Worm (Caenorhabditis elegans): ENCODE data around the gene dac-1.

dac-1 gene

DNA sequence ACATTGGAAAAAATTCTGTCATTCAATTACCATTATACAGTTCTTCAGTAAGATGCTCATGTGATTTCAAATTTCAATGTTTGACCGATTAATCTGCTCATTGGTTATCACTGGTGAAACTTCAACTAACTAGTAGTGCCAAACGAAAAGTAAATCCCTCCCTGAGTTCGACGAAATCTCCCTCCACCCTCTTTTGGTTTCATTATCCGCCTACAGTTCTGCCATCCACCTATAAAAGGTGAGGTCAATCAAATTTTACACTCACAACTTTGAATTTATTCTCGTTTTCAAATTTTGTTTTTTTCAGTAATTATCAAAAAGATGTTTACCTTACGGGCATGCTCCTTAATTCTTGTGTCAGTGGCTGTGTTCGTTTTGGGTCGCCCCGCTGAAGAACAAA, 26.7 kb downstream of the dac-1 start, which contains the start of gene far-8:
far-8 (plus strand) TSS at position 301 of the 400 bp plus-strand sequence.
- TF ChIP-seq T22C8.4 (GFP tag; IDR thresholded peaks at IDR 0.05): no peak
- TF ChIP-seq ztf-29 (GFP tag; IDR thresholded peaks at IDR 0.05): no peak
- no peak for TF ChIP-seq tab-1 (GFP tag; IDR thresholded peaks at IDR 0.05)
- no peak for TF ChIP-seq flt-1 (GFP tag; IDR thresholded peaks at IDR 0.05)
- TF ChIP-seq cog-1 (tag; optimal IDR thresholded peaks at IDR 0.05): no peak
- TF ChIP-seq ztf-23 (GFP tag; IDR thresholded peaks at IDR 0.05): no peak

DNA sequence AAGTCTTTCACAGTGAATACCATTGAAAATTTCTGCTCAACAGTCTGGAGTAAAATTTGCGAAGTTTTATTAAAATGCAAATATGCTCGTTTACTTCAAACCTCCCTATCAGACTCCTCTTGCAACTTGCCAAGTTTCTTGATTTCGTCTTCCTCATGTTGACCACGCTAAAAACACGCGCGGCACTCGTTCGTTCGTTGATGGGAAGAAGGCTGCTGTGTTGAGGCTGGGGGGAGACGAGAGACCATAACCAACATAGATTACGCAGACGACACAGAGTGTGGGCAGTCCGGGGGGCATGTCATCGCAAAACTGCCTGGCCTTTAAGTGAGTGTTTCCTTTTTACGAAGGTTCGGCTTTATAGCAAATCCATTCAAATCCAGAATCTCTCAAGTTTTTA, 28.1 kb downstream of the dac-1 start:
- TF ChIP-seq flt-1 (GFP tag; IDR thresholded peaks at IDR 0.05): no peak
- TF ChIP-seq klf-2 (GFP tag; conservative IDR thresholded peaks at IDR 0.05): no peak
- TF ChIP-seq med-1 (GFP tag; optimal IDR thresholded peaks at IDR 0.05; ENCODE audit: insufficient read depth): no peak
- no peak for TF ChIP-seq cog-1 (tag; optimal IDR thresholded peaks at IDR 0.05)
- TF ChIP-seq tab-1 (GFP tag; IDR thresholded peaks at IDR 0.05): no peak
- TF ChIP-seq ztf-23 (GFP tag; IDR thresholded peaks at IDR 0.05): no peak
- TF ChIP-seq ref-1 (GFP tag; conservative IDR thresholded peaks at IDR 0.05): no peak

DNA sequence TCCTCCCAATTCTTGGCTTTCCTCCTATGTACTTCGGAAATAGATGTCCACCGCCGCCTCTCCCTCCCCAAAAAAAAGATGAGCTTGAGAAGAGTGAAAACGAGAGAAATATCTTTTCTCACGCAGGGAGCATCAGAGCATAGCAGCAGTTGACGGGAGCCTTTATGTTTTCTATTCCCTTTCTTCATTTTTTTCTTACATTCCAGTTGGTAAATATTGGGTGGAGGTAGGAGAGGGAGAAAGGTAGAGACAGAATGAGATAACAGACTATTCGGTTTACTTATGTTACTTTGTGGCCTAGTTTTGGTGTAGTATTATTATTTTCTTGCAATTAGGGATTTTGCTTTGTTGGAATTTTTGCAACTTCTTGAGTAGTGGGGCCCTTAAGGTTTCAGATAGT, 28.6 kb downstream of the dac-1 start:
- no peak for TF ChIP-seq tab-1 (GFP tag; IDR thresholded peaks at IDR 0.05)
- TF ChIP-seq flt-1 (GFP tag; IDR thresholded peaks at IDR 0.05): no peak
- no peak for TF ChIP-seq klf-2 (GFP tag; conservative IDR thresholded peaks at IDR 0.05)
- no peak for TF ChIP-seq T22C8.4 (GFP tag; IDR thresholded peaks at IDR 0.05)
- no peak for TF ChIP-seq ztf-23 (GFP tag; IDR thresholded peaks at IDR 0.05)
- no peak for TF ChIP-seq cog-1 (tag; optimal IDR thresholded peaks at IDR 0.05)
- no peak for TF ChIP-seq ztf-29 (GFP tag; IDR thresholded peaks at IDR 0.05)
- TF ChIP-seq med-1 (GFP tag; optimal IDR thresholded peaks at IDR 0.05; ENCODE audit: insufficient read depth): no peak
- TF ChIP-seq ref-1 (GFP tag; conservative IDR thresholded peaks at IDR 0.05): no peak

DNA sequence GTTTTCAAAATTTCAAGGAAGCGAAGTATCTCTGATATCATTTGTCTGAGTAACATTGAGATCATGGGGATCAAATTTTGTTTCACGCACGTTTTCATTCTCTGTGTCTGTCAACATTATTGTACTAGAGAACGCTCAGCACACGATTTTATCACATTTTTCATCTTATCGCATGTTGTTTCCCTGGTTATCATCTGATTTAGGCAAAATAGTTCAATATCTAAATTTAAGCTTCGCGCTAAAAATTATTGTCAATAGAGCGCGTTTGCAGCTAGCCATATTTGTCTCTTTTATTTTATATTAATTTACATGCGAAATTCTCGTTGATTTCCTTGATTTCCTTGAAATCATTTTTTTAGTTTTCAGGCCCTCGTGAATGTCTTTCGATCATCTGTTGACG, 29.5 kb downstream of the dac-1 start, which contains the start of gene K02F3.2:
K02F3.2 (plus strand) TSS at position 357 of the 400 bp plus-strand sequence.
- TF ChIP-seq flt-1 (GFP tag; IDR thresholded peaks at IDR 0.05): no peak
- no peak for TF ChIP-seq klf-2 (GFP tag; conservative IDR thresholded peaks at IDR 0.05)
- TF ChIP-seq T22C8.4 (GFP tag; IDR thresholded peaks at IDR 0.05): no peak

DNA sequence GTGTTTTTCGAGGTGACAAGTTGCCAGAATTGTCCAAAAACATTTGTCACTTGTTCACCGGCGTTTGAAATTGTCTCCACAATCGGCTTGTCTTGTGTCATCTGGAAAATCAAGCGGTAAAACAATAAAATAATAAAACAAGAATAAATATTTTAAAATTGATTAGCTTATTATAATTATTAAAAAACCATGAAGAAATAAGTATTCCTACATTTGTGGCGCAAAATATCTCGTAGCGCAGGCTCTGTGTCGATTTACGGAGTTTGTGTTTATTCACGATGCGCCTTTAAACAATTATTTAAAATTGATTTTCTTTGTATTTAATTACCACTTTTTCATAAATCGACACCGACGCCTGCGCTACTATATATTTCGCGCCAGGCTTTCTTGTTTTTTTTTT, 36.4 kb downstream of the dac-1 start, which contains the start of gene moma-1:
moma-1 (minus strand) TSS at position 101 of the 400 bp plus-strand sequence.
- TF ChIP-seq ztf-23 (GFP tag; IDR thresholded peaks at IDR 0.05) (no peak), klf-2 (GFP tag; conservative IDR thresholded peaks at IDR 0.05) (no peak), ref-1 (GFP tag; conservative IDR thresholded peaks at IDR 0.05) (no peak), tab-1 (GFP tag; IDR thresholded peaks at IDR 0.05) (no peak), cog-1 (tag; optimal IDR thresholded peaks at IDR 0.05) (no peak), flt-1 (GFP tag; IDR thresholded peaks at IDR 0.05) (no peak), T22C8.4 (GFP tag; IDR thresholded peaks at IDR 0.05) (no peak), med-1 (GFP tag; optimal IDR thresholded peaks at IDR 0.05; ENCODE audit: insufficient read depth) (no peak), ztf-29 (GFP tag; IDR thresholded peaks at IDR 0.05) (no peak)

DNA sequence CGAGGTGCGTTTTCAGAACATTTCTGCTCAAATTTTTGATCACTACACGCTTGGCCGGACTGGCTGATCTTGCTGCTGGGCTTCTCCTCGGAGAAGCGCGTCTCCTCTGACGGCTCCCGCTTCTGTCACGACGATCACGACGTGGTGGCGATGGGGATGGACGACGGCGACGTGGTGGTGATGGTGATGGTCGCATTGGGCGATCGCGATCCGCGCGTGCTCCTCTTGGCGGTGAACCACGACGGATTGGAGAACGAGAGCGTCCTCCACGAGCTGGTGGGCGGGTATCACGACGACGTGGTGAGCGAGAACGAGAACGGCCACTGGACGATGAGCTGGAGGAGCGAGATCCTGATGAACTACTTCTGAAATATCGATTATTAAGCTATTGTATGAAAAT, 37.5 kb downstream of the dac-1 start:
- TF ChIP-seq med-1 (GFP tag; optimal IDR thresholded peaks at IDR 0.05; ENCODE audit: insufficient read depth): no peak
- TF ChIP-seq cog-1 (tag; optimal IDR thresholded peaks at IDR 0.05): no peak
- TF ChIP-seq klf-2 (GFP tag; conservative IDR thresholded peaks at IDR 0.05): no peak

DNA sequence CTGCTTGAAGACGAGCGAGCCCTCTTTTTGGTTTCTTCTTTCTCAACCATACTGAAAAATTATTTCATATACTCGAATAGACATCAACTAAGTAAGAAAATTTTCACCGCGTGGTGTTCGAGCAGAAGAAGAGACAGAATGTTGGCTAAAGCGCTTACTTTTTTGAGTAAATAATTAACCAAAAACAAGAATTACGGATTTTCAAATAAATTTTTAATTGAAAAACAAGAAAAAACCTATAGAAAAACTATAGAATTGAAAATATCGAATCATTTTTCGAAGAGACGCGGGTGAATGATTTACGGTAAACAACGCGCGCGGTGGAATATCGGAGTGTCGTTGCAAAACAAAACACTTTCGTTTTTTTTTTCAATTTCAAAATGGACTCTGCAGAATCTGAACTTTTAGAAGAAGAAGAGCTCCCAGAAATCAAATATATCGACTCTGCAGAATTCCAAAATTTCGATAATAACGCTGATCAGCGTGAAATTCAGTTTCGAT, 38.0 kb downstream of the dac-1 start, which contains the start of the genes rnp-5 and tag-51:
rnp-5 (minus strand) TSS at position 51 of the 501 bp plus-strand sequence.
tag-51 (plus strand) TSS at position 363 of the 501 bp plus-strand sequence.
- TF ChIP-seq tab-1 (GFP tag; IDR thresholded peaks at IDR 0.05): no peak

DNA sequence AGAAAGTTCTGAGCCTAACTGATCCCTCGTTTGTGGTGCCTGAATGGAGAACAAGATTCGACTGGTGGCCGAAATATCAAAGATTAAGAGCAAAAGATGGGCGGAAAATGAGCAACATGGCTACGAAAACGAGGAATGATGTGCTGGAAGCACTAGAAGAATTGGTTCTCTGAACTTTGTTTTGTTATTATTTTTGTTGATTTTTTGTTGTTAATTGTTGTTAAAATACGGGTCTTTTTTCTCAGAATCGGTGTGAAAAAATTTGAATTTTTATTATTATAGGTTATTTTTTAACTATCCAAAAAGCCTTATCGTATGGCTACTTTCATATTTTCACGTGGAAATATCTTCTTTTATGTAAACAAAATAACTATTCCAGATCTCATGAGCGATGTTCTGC, 40.3 kb downstream of the dac-1 start, which contains the start of gene K02F3.12:
K02F3.12 (plus strand) TSS at position 301 of the 400 bp plus-strand sequence.
- TF ChIP-seq med-1 (GFP tag; optimal IDR thresholded peaks at IDR 0.05; ENCODE audit: insufficient read depth) (no peak), klf-2 (GFP tag; conservative IDR thresholded peaks at IDR 0.05) (no peak), cog-1 (tag; optimal IDR thresholded peaks at IDR 0.05) (no peak), ztf-29 (GFP tag; IDR thresholded peaks at IDR 0.05) (no peak)

DNA sequence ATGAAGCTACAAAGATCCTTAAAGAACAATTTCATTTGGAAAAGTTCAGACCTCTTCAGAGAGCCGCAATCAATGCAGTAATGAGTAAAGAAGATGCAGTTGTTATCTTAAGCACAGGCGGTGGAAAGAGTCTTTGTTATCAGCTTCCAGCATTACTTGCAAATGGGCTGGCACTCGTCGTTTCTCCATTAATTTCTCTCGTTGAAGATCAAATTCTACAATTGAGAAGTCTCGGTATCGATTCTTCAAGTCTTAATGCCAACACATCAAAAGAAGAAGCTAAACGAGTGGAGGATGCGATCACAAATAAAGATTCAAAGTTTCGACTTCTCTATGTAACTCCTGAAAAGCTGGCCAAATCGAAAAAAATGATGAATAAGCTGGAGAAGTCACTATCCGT, 41.0 kb downstream of the dac-1 start:
- TF ChIP-seq ztf-29 (GFP tag; IDR thresholded peaks at IDR 0.05) (no peak), tab-1 (GFP tag; IDR thresholded peaks at IDR 0.05) (no peak), cog-1 (tag; optimal IDR thresholded peaks at IDR 0.05) (no peak), med-1 (GFP tag; optimal IDR thresholded peaks at IDR 0.05; ENCODE audit: insufficient read depth) (no peak), flt-1 (GFP tag; IDR thresholded peaks at IDR 0.05) (no peak), T22C8.4 (GFP tag; IDR thresholded peaks at IDR 0.05) (no peak)

DNA sequence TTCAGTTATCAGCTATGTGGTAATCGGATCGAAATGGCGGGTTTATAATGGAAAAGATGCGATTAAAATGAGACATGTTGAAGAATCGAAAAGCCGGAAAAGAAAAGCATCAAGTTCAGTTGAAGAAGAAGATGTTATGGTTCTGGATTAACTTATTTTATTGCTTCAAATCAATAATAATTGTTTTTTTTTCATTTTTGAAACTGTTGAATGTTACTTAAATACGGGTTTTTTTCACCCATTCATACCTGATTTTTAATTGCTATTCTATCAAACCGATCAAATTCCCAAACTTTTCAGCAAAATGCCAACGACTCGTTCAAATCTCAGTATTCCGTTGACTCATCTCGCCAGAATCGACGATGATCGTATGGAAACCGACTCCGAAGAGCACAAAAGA, 44.0 kb downstream of the dac-1 start, which contains the start of gene exos-4.2:
exos-4.2 (plus strand) TSS at position 301 of the 400 bp plus-strand sequence.
- no peak for TF ChIP-seq tab-1 (GFP tag; IDR thresholded peaks at IDR 0.05)
- no peak for TF ChIP-seq med-1 (GFP tag; optimal IDR thresholded peaks at IDR 0.05; ENCODE audit: insufficient read depth)
- TF ChIP-seq klf-2 (GFP tag; conservative IDR thresholded peaks at IDR 0.05): no peak
- TF ChIP-seq ztf-23 (GFP tag; IDR thresholded peaks at IDR 0.05): no peak
- no peak for TF ChIP-seq flt-1 (GFP tag; IDR thresholded peaks at IDR 0.05)
- TF ChIP-seq ztf-29 (GFP tag; IDR thresholded peaks at IDR 0.05): no peak
- TF ChIP-seq T22C8.4 (GFP tag; IDR thresholded peaks at IDR 0.05): no peak
- TF ChIP-seq ref-1 (GFP tag; conservative IDR thresholded peaks at IDR 0.05): no peak
- no peak for TF ChIP-seq cog-1 (tag; optimal IDR thresholded peaks at IDR 0.05)

DNA sequence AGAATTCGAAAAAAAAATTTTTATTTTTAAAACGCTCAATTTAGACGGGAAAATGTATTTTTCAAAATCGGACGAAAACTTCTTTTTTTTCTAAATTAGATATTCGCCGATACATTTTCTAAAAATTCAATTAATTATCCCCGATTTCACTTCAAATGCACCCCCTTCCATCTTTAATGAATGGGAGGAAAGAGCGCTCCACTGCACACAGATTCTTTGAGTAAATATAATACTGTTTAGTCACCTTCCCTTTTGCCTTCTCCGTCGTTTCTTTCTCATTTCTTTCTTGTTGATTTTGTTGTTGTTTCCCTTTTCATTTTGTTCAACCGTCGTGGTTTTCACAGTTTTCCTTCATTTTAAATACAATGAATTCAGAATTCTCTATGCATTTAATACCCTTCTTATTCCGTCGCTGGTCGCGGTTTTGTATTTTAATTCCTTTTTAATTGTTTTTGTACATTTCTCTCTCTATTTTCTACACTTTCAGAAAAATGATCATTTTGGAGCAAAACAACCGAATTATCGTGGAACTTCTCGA, 45.9 kb downstream of the dac-1 start, which contains the start of gene arx-4:
arx-4 (plus strand) TSS at position 488 of the 538 bp plus-strand sequence.
- no peak for TF ChIP-seq ztf-29 (GFP tag; IDR thresholded peaks at IDR 0.05)
